Worm (Caenorhabditis elegans): ENCODE measurements around the gene mrpl-48.

ce11 chrV:5576008-5576407 lies 17.5 kb upstream of the mrpl-48 start:
- TF ChIP-seq ceh-90 (tag; optimal IDR thresholded peaks at IDR 0.05) (no peak), mdl-1 (tag; optimal IDR thresholded peaks at IDR 0.05) (peak in 1 of 2 experiments; percentile 30), C34B4.2 (tag; optimal IDR thresholded peaks at IDR 0.05) (no peak), dsc-1 (tag; optimal IDR thresholded peaks at IDR 0.05) (no peak), hlh-17 (GFP tag; optimal IDR thresholded peaks at IDR 0.05; ENCODE audit: borderline replicate concordance) (no peak), sup-37 (GFP tag; optimal IDR thresholded peaks at IDR 0.05) (no peak), ama-1 (optimal IDR thresholded peaks at IDR 0.05) (no peak), unc-62 (GFP tag; optimal IDR thresholded peaks at IDR 0.05) (no peak), blmp-1 (tag; optimal IDR thresholded peaks at IDR 0.05) (no peak), elt-3 (tag; optimal IDR thresholded peaks at IDR 0.05) (no peak), rnt-1 (tag; optimal IDR thresholded peaks at IDR 0.05) (peak; percentile 14), efl-1 (optimal IDR thresholded peaks at IDR 0.05) (peak; percentile 20 to 26), efl-1 (GFP tag; optimal IDR thresholded peaks at IDR 0.05 in 1 of 2) (peak in 1 of 2 experiments; percentile 50), lir-3 (tag; optimal IDR thresholded peaks at IDR 0.05; ENCODE audit: poor library complexity) (no peak)
